Worm (Caenorhabditis elegans) whole organism, L3 larva: ENCODE measurements around the gene C25H3.15.
"Not testable (repeated sequence)": the region's sequence is repeated elsewhere in the genome, so short reads cannot be mapped to it uniquely, and the experiment has no call there.

Experiments used
- R02D3.7 ChIP-seq: fragments of 150-350 bp; optimal IDR thresholded peaks from 2 replicates; lab custom pipeline; 2014; ENCODE audit warnings: missing biosample characterization, missing genetic modification characterization
- aly-2 ChIP-seq: fragments of 150-350 bp; optimal IDR thresholded peaks from 2 replicates; lab custom pipeline; 2014; ENCODE audit warnings: missing biosample characterization, missing genetic modification characterization
- ama-1 ChIP-seq: fragments of 150-350 bp; optimal IDR thresholded peaks from 2 replicates; lab custom pipeline; 2018
- ceh-16 ChIP-seq: sonication (generic microtip); optimal IDR thresholded peaks from 2 replicates; lab custom pipeline; 2017; ENCODE audit warnings: missing biosample characterization, missing genetic modification characterization
- ceh-28 ChIP-seq: fragments of 150-350 bp; optimal IDR thresholded peaks from 2 replicates; lab custom pipeline; 2014; ENCODE audit warnings: missing biosample characterization, missing genetic modification reagents, missing genetic modification characterization
- ceh-82 ChIP-seq: fragments of 150-350 bp; optimal IDR thresholded peaks from 2 replicates; lab custom pipeline; 2014; ENCODE audit warnings: missing biosample characterization, missing genetic modification characterization
- ceh-9 ChIP-seq: sonication (generic microtip); optimal IDR thresholded peaks from 2 replicates; lab custom pipeline; 2018; ENCODE audit warnings: missing biosample characterization, missing genetic modification characterization
- daf-12 ChIP-seq: fragments of 150-350 bp; optimal IDR thresholded peaks from 2 replicates; lab custom pipeline; 2014; ENCODE audit warnings: missing biosample characterization, missing genetic modification reagents, missing genetic modification characterization
- egl-5 ChIP-seq: fragments of 150-350 bp; optimal IDR thresholded peaks from 2 replicates; lab custom pipeline; 2017; ENCODE audit warnings: missing biosample characterization, missing genetic modification reagents, missing genetic modification characterization, inconsistent platforms
- elt-1 ChIP-seq: fragments of 150-350 bp; optimal IDR thresholded peaks from 2 replicates; lab custom pipeline; 2014; ENCODE audit warnings: missing biosample characterization, missing genetic modification characterization
- elt-2 ChIP-seq: sonication (generic microtip); optimal IDR thresholded peaks from 2 replicates; lab custom pipeline; 2016; ENCODE audit warnings: missing genetic modification reagents, mild to moderate bottlenecking, missing genetic modification characterization, missing compliant biosample characterization
- elt-3 ChIP-seq, 3 experiments: fragments of 150-350 bp in 1 of 3; sonication (generic microtip) in 2 of 3; optimal IDR thresholded peaks; 2 replicates in 2 of 3; 4 replicates in 1 of 3; lab custom pipeline; 2014 to 2017; ENCODE audit warnings: missing biosample characterization in 3 of 3, missing genetic modification characterization in 3 of 3
- fkh-10 ChIP-seq: sonication (generic microtip); optimal IDR thresholded peaks from 2 replicates; lab custom pipeline; 2017; ENCODE audit warnings: missing biosample characterization, missing genetic modification reagents, missing genetic modification characterization
- fkh-2 ChIP-seq: fragments of 150-350 bp; optimal IDR thresholded peaks from 2 replicates; lab custom pipeline; 2014; ENCODE audit warnings: missing biosample characterization, missing genetic modification reagents, missing genetic modification characterization
- hmg-11 ChIP-seq: sonication (generic microtip); optimal IDR thresholded peaks from 2 replicates; lab custom pipeline; 2016; ENCODE audit warnings: missing genetic modification characterization, missing compliant biosample characterization
- jun-1 ChIP-seq: fragments of 150-350 bp; optimal IDR thresholded peaks from 2 replicates; lab custom pipeline; 2014; ENCODE audit warnings: missing biosample characterization, missing genetic modification reagents, missing genetic modification characterization
- lin-15B ChIP-seq: fragments of 150-350 bp; optimal IDR thresholded peaks from 2 replicates; lab custom pipeline; 2014; ENCODE audit warnings: missing biosample characterization, missing genetic modification characterization
- mdl-1 ChIP-seq: fragments of 150-350 bp; optimal IDR thresholded peaks from 2 replicates; lab custom pipeline; 2014; ENCODE audit warnings: missing biosample characterization, missing genetic modification characterization
- nfya-1 ChIP-seq: sonication (generic microtip); optimal IDR thresholded peaks from 2 replicates; lab custom pipeline; 2017; ENCODE audit warnings: missing genetic modification characterization, mild to moderate bottlenecking, missing compliant biosample characterization, antibody characterized with exemption, moderate library complexity; ENCODE audit not compliant: insufficient read depth
- nhr-12 ChIP-seq: fragments of 150-350 bp; optimal IDR thresholded peaks from 2 replicates; lab custom pipeline; 2014; ENCODE audit warnings: missing biosample characterization, missing genetic modification characterization
- nhr-23 ChIP-seq: fragments of 150-350 bp; optimal IDR thresholded peaks from 2 replicates; lab custom pipeline; 2014; ENCODE audit warnings: missing biosample characterization, missing genetic modification reagents, missing genetic modification characterization
- nhr-43 ChIP-seq: sonication (generic microtip); optimal IDR thresholded peaks from 2 replicates; lab custom pipeline; 2016; ENCODE audit warnings: mild to moderate bottlenecking, missing genetic modification characterization, missing compliant biosample characterization; ENCODE audit not compliant: poor library complexity, severe bottlenecking
- nhr-67 ChIP-seq: fragments of 150-350 bp; optimal IDR thresholded peaks from 2 replicates; lab custom pipeline; 2014; ENCODE audit warnings: missing biosample characterization, missing genetic modification characterization
- nhr-76 ChIP-seq: fragments of 150-350 bp; sonication (generic microtip); optimal IDR thresholded peaks from 5 replicates; lab custom pipeline; 2014; ENCODE audit warnings: missing biosample characterization, missing genetic modification characterization
- pha-4 ChIP-seq: fragments of 150-350 bp; optimal IDR thresholded peaks from 2 replicates; lab custom pipeline; 2014; ENCODE audit warnings: missing biosample characterization, missing genetic modification reagents, missing genetic modification characterization
- pqm-1 ChIP-seq: fragments of 150-350 bp; optimal IDR thresholded peaks from 2 replicates; lab custom pipeline; 2017; ENCODE audit warnings: missing biosample characterization, missing genetic modification characterization, inconsistent platforms
- sea-2 ChIP-seq: fragments of 150-350 bp; sonication (generic microtip); optimal IDR thresholded peaks from 4 replicates; lab custom pipeline; 2014; ENCODE audit warnings: missing biosample characterization, missing genetic modification reagents, missing genetic modification characterization
- skn-1 ChIP-seq: fragments of 150-350 bp; optimal IDR thresholded peaks from 2 replicates; lab custom pipeline; 2014; ENCODE audit warnings: missing biosample characterization, missing genetic modification characterization
- snpc-4 ChIP-seq: fragments of 150-350 bp; optimal IDR thresholded peaks from 2 replicates; lab custom pipeline; 2014; ENCODE audit warnings: missing biosample characterization, missing genetic modification characterization
- tbx-2 ChIP-seq: sonication (generic microtip); optimal IDR thresholded peaks from 2 replicates; lab custom pipeline; 2016; ENCODE audit warnings: mild to moderate bottlenecking, missing genetic modification characterization, missing compliant biosample characterization
- unc-39 ChIP-seq: sonication (generic microtip); optimal IDR thresholded peaks from 4 replicates; lab custom pipeline; 2017; ENCODE audit warnings: missing biosample characterization, missing genetic modification characterization

Gene C25H3.15

DNA sequence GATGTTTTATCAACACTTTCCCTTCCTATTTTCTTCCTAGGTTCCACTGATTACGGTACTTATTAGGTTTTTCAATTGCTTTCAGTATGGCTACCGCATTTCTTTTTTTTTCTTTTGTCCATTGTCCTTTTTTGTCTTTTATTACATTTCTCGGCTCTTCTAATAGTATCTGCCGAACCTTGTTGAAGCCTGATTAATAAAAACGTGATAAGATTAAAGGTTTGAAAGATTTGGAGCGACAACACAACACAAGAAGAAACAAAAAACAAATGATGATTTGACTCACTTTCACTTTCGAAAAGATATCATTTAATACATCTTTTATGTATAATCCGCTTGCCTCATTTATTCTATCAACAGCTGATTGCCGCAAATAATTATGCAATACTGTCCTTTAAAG is at the start of gene C25H3.15:
TSS of gene C25H3.15 (plus strand) at position 301 of the 400 bp plus-strand sequence.
- TF ChIP-seq nhr-23 (peak; percentile 15), snpc-4 (tag; lab: Kevin White, UChicago) (no peak)

DNA sequence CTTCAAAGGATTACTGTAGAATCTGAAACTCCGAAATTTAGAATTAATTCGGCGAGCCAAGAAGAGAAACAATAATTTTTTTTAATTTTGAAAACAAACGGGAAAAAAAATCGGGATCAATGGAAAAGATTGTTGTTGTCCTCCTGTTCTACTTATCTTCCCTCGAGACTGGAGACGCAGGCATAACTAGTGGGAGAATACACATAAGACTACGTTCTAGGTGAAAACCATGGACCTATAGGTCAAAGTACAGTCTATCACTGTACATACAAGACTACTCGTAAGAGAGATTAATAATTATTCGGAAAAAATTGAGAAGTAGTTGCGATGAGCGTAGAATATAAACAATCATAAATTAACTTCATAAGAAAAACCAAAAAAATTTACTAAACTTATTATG is 45.8 kb upstream of the C25H3.15 start, which contains the start of gene dhs-6:
TSS of gene dhs-6 (minus strand) at position 22 of the 400 bp plus-strand sequence.
- TF ChIP-seq pha-4 (tag; lab: Kevin White, UChicago) (no peak), nhr-23 (peak; percentile 48), ama-1 (lab: Kevin White, UChicago) (no peak), ceh-16 (tag; lab: Kevin White, UChicago) (no peak), ceh-28 (tag; lab: Kevin White, UChicago) (peak; percentile 8), unc-39 (tag; lab: Kevin White, UChicago) (no peak), lin-15B (tag; lab: Kevin White, UChicago) (no peak), aly-2 (no peak), fkh-2 (tag; lab: Kevin White, UChicago) (no peak), nhr-43 (peak; percentile 15), pqm-1 (no peak), tbx-2 (tag; lab: Kevin White, UChicago) (no peak), nhr-12 (tag; lab: Kevin White, UChicago) (no peak), snpc-4 (tag; lab: Kevin White, UChicago) (no peak), elt-1 (no peak), nfya-1 (tag; lab: Kevin White, UChicago) (peak; percentile 9), elt-2 (peak; percentile 71), daf-12 (tag; lab: Kevin White, UChicago) (no peak)

DNA sequence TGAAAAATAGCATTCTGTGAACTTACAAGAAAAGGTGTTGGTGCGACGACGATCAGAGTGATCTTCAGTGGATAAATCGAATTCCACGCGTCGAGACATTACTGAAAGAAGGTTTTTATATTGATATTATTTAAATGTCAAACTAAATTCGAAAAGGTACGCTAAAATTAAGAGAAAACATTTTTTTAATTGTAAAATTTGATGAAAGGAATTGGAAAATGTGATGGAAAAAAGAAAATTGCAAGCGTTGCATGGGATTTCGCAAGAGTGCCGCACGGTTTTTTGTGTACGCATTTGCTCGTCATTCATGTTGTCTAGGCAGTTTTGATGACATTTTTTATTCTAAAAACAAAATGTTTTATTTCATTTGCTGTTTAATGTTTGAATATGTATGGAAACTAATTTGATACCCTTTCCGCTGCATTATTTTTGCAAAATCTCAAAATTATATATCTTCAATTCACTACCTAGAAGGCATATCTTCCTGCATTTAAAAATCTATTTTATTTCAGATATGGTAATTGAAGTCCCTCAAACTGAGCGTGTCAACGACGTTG is 42.7 kb upstream of the C25H3.15 start, which contains the start of the genes eif-3.L and npl-4.2:
TSS of gene eif-3.L (minus strand) at position 101 of the 557 bp plus-strand sequence.
TSS of gene npl-4.2 (plus strand) at position 507 of the 557 bp plus-strand sequence.
- not testable (repeated sequence) for TF ChIP-seq fkh-2 (tag; lab: Kevin White, UChicago); egl-5 (tag; lab: Kevin White, UChicago); hmg-11

DNA sequence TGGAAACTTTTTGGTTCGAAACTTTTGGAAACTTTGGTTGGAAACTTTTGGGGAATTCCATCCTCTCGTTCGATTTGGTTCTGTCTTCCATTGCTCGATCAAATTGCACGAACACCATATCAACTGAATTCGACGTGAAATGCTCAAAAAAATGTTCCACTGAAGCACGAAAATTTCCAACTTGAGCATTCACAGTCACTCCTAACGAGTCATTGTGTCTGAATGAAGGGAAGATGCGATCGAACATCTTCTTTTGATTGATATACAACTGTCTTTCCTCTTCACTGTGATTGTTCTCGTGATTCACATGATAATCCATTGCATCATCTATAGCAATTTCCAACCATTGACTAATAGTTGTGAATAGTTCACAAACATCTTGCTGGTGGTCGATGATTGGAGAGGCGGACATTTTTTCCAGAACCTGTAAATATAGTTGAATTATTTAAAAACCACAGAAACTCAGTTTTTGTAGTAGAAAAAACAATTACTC is 36.8 kb upstream of the C25H3.15 start, which contains the start of gene F59E12.15:
TSS of gene F59E12.15 (minus strand) at position 51 of the 493 bp plus-strand sequence.
- TF ChIP-seq nhr-76 (tag; lab: Kevin White, UChicago) (no peak), sea-2 (GFP tag; lab: Kevin White, UChicago) (no peak), tbx-2 (tag; lab: Kevin White, UChicago) (no peak), ceh-9 (tag; lab: Kevin White, UChicago) (no peak), ceh-16 (tag; lab: Kevin White, UChicago) (no peak), elt-3 (tag; optimal IDR thresholded peaks at IDR 0.05; lab: Kevin White, UChicago) (no peak), egl-5 (tag; lab: Kevin White, UChicago) (no peak), jun-1 (tag; lab: Kevin White, UChicago) (no peak), elt-1 (no peak), ama-1 (lab: Kevin White, UChicago) (no peak), R02D3.7 (no peak), snpc-4 (tag; lab: Kevin White, UChicago) (no peak), mdl-1 (tag; lab: Kevin White, UChicago) (no peak), fkh-10 (GFP tag; lab: Kevin White, UChicago) (no peak), skn-1 (tag; lab: Kevin White, UChicago) (no peak), ceh-82 (tag; lab: Kevin White, UChicago) (no peak)

DNA sequence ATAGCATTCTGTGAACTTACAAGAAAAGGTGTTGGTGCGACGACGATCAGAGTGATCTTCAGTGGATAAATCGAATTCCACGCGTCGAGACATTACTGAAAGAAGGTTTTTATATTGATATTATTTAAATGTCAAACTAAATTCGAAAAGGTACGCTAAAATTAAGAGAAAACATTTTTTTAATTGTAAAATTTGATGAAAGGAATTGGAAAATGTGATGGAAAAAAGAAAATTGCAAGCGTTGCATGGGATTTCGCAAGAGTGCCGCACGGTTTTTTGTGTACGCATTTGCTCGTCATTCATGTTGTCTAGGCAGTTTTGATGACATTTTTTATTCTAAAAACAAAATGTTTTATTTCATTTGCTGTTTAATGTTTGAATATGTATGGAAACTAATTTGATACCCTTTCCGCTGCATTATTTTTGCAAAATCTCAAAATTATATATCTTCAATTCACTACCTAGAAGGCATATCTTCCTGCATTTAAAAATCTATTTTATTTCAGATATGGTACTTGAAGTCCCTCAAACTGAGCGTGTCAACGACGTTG is 34.2 kb upstream of the C25H3.15 start, which contains the start of the genes F59E12.6 and npl-4.1:
TSS of gene F59E12.6 (minus strand) at position 101 of the 551 bp plus-strand sequence.
TSS of gene npl-4.1 (plus strand) at position 501 of the 551 bp plus-strand sequence.
- TF ChIP-seq nhr-67, nhr-76, ceh-82 (tag; lab: Kevin White, UChicago): not testable (repeated sequence)
